Worm (Caenorhabditis elegans) whole organism, young adult: ENCODE measurements around the gene ifbp-1.

ENCODE experiments used
- F33H1.4 ChIP-seq: fragments of 200-800 bp; sonication (Bioruptor generic); IDR thresholded peaks from 2 replicates; pipeline ENCODE4 v1.3.6; 2022; ENCODE audit warnings: missing genetic modification reagents, missing genetic modification characterization, missing compliant biosample characterization
- F55B11.4 ChIP-seq: sonication (generic microtip); optimal IDR thresholded peaks from 2 replicates; lab custom pipeline; 2016; ENCODE audit warnings: missing compliant biosample characterization, missing genetic modification characterization, borderline replicate concordance; ENCODE audit not compliant: insufficient read depth
- Y67H2A.10 ChIP-seq: fragments of 200-800 bp; sonication (Bioruptor generic); conservative IDR thresholded peaks from 2 replicates; pipeline ENCODE4 v1.3.6; 2022; ENCODE audit warnings: missing genetic modification reagents, missing genetic modification characterization, missing compliant biosample characterization
- ama-1 ChIP-seq, 3 experiments: fragments of 150-350 bp in 1 of 3; sonication (generic microtip) in 2 of 3; optimal IDR thresholded peaks; 2 replicates each; lab custom pipeline; 2014 to 2018; ENCODE audit warnings: missing biosample characterization in 2 of 3, missing genetic modification characterization in 2 of 3, missing genetic modification reagents in 2 of 3
- hlh-26 ChIP-seq: fragments of 200-800 bp; sonication (Bioruptor generic); conservative IDR thresholded peaks from 2 replicates; pipeline ENCODE4 v1.3.6; 2022; ENCODE audit warnings: missing genetic modification reagents, missing genetic modification characterization, missing compliant biosample characterization
- nfya-2 ChIP-seq: fragments of 200-800 bp; sonication (Bioruptor generic); IDR thresholded peaks from 2 replicates; pipeline ENCODE4 v1.3.6; 2022; ENCODE audit warnings: missing genetic modification reagents, missing genetic modification characterization, missing compliant biosample characterization
- nhr-179 ChIP-seq: sonication (generic microtip); optimal IDR thresholded peaks from 2 replicates; lab custom pipeline; 2016; ENCODE audit warnings: mild to moderate bottlenecking, missing genetic modification characterization, missing compliant biosample characterization
- nhr-90 ChIP-seq: sonication (generic microtip); optimal IDR thresholded peaks from 2 replicates; lab custom pipeline; 2016; ENCODE audit warnings: missing genotype, mild to moderate bottlenecking, missing genetic modification characterization, missing compliant biosample characterization
- rpc-1 ChIP-seq, 2 experiments: fragments of 150-350 bp in 1 of 2; sonication (generic microtip) in 1 of 2; optimal IDR thresholded peaks; 2 replicates each; lab custom pipeline; 2014 to 2018; ENCODE audit warnings: missing biosample characterization in 1 of 2, missing genetic modification characterization in 1 of 2, missing genetic modification reagents in 1 of 2, missing genotype in 1 of 2
- snpc-4 ChIP-seq, 5 experiments: fragments of 150-350 bp in 1 of 5; sonication (generic microtip) in 4 of 5; optimal IDR thresholded peaks; 2 replicates each; lab custom pipeline; 2014 to 2018; ENCODE audit warnings: missing genetic modification characterization in 5 of 5, missing biosample characterization in 3 of 5, antibody characterized with exemption in 2 of 5, mild to moderate bottlenecking in 2 of 5, missing compliant biosample characterization in 2 of 5, missing genotype in 2 of 5, moderate library complexity in 2 of 5, missing genetic modification reagents in 1 of 5
- sptf-2 ChIP-seq: fragments of 200-800 bp; sonication (Bioruptor generic); optimal IDR thresholded peaks from 2 replicates; lab custom pipeline; 2018; ENCODE audit warnings: mild to moderate bottlenecking, missing genetic modification characterization, missing compliant biosample characterization

ce11 chrV:13357652-13358281 is 22.3 kb downstream of the ifbp-1 start, which contains the start of gene F32H5.1:
- TF ChIP-seq hlh-26 (GFP tag; lab: Robert Waterston, UW) = no peak
- TF ChIP-seq F55B11.4 (tag; lab: Kevin White, UChicago) = no peak
- no peak for TF ChIP-seq sptf-2
- no peak for TF ChIP-seq nhr-179 (tag; lab: Kevin White, UChicago)
- no peak for TF ChIP-seq nfya-2
- TF ChIP-seq Y67H2A.10 (GFP tag; lab: Robert Waterston, UW) = no peak
- TF ChIP-seq snpc-4 (GFP tag; optimal IDR thresholded peaks at IDR 0.05; lab: Kevin White, UChicago) = no peak
- no peak for TF ChIP-seq snpc-4 (tag; optimal IDR thresholded peaks at IDR 0.05; lab: Kevin White, UChicago)
- no peak for TF ChIP-seq F33H1.4 (GFP tag; lab: Robert Waterston, UW)
- no peak for TF ChIP-seq ama-1 (optimal IDR thresholded peaks at IDR 0.05; lab: Kevin White, UChicago)
- no peak for TF ChIP-seq ama-1 (GFP tag; optimal IDR thresholded peaks at IDR 0.05; lab: Kevin White, UChicago)
- TF ChIP-seq rpc-1 (optimal IDR thresholded peaks at IDR 0.05; lab: Kevin White, UChicago) = no peak
- TF ChIP-seq rpc-1 (tag; optimal IDR thresholded peaks at IDR 0.05; lab: Kevin White, UChicago) = no peak
- TF ChIP-seq nhr-90 (tag; lab: Kevin White, UChicago) = no peak
